Fruit fly (Drosophila melanogaster) whole organism, embryonic: Measurements from ENCODE around the gene CG15368.

Experiments
- Abd-B ChIP-seq: fragments of 200-800 bp; sonication (Bioruptor generic); optimal IDR thresholded peaks from 2 replicates; lab custom pipeline; 2018; ENCODE audit warnings: missing biosample characterization, mild to moderate bottlenecking, missing genetic modification characterization, moderate library complexity
- Asciz ChIP-seq: fragments of 200-800 bp; sonication (Bioruptor generic); optimal IDR thresholded peaks from 2 replicates; lab custom pipeline; 2017; ENCODE audit warnings: missing biosample characterization, mild to moderate bottlenecking, missing genetic modification characterization, missing genetic modification reagents
- CG10147 ChIP-seq: fragments of 200-800 bp; sonication (Bioruptor generic); optimal IDR thresholded peaks from 2 replicates; lab custom pipeline; 2019; ENCODE audit warnings: missing biosample characterization, mild to moderate bottlenecking, missing genetic modification characterization, moderate library complexity
- CG10321 ChIP-seq: fragments of 200-800 bp; sonication (Bioruptor generic); IDR thresholded peaks from 2 replicates; pipeline ENCODE4 v1.3.6; 2022; ENCODE audit warnings: missing biosample characterization, missing genetic modification characterization
- CG10462 ChIP-seq: fragments of 200-800 bp; sonication (Bioruptor generic); optimal IDR thresholded peaks from 2 replicates; lab custom pipeline; 2016; ENCODE audit warnings: missing biosample characterization, missing genetic modification characterization
- CG11560 ChIP-seq: fragments of 200-800 bp; sonication (Bioruptor generic); IDR thresholded peaks from 3 replicates; pipeline ENCODE4 v1.3.6; 2022; ENCODE audit warnings: missing biosample characterization, missing genetic modification characterization
- CG11723 ChIP-seq: fragments of 200-800 bp; sonication (Bioruptor generic); optimal IDR thresholded peaks from 2 replicates; lab custom pipeline; 2017; ENCODE audit warnings: missing biosample characterization, mild to moderate bottlenecking, missing genetic modification characterization
- CG12299 ChIP-seq: fragments of 200-800 bp; sonication (Bioruptor generic); optimal IDR thresholded peaks from 2 replicates; lab custom pipeline; 2018; ENCODE audit warnings: missing biosample characterization, mild to moderate bottlenecking, missing genetic modification characterization
- CG13894 ChIP-seq: fragments of 200-800 bp; sonication (Bioruptor generic); optimal IDR thresholded peaks from 3 replicates; lab custom pipeline; 2018; ENCODE audit warnings: missing biosample characterization, mild to moderate bottlenecking, missing genetic modification characterization, moderate library complexity
- CG1602 ChIP-seq: fragments of 200-800 bp; sonication (Bioruptor generic); optimal IDR thresholded peaks from 3 replicates; lab custom pipeline; 2016; ENCODE audit warnings: missing biosample characterization, missing genetic modification characterization
- CG16813 ChIP-seq: fragments of 200-800 bp; sonication (Bioruptor generic); IDR thresholded peaks from 3 replicates; pipeline ENCODE4 v1.3.6; 2022; ENCODE audit warnings: missing biosample characterization, missing genetic modification characterization; ENCODE audit not compliant: partially characterized antibody
- CG4360 ChIP-seq: fragments of 200-800 bp; sonication (Bioruptor generic); IDR thresholded peaks from 2 replicates; pipeline ENCODE4 v1.3.6; 2022; ENCODE audit warnings: missing biosample characterization, missing genetic modification characterization
- CG7556 ChIP-seq: fragments of 200-800 bp; sonication (Bioruptor generic); optimal IDR thresholded peaks from 2 replicates; lab custom pipeline; 2017; ENCODE audit warnings: missing biosample characterization, mild to moderate bottlenecking, missing genetic modification characterization
- CG9797 ChIP-seq: fragments of 200-800 bp; sonication (Bioruptor generic); optimal IDR thresholded peaks from 3 replicates; lab custom pipeline; 2018; ENCODE audit warnings: missing biosample characterization, mild to moderate bottlenecking, missing genetic modification characterization
- Camta ChIP-seq: fragments of 200-800 bp; sonication (Bioruptor generic); optimal IDR thresholded peaks from 2 replicates; lab custom pipeline; 2016; ENCODE audit warnings: missing biosample characterization, missing genetic modification characterization
- Dip3 ChIP-seq: fragments of 200-800 bp; sonication (Bioruptor generic); optimal IDR thresholded peaks from 3 replicates; lab custom pipeline; 2016; ENCODE audit warnings: missing biosample characterization, missing genetic modification characterization
- Drgx ChIP-seq: fragments of 200-800 bp; sonication (Bioruptor generic); IDR thresholded peaks from 2 replicates; pipeline ENCODE4 v1.3.6; 2022; ENCODE audit warnings: missing biosample characterization, missing genetic modification characterization
- HLHmδ ChIP-seq: fragments of 200-800 bp; sonication (Bioruptor generic); optimal IDR thresholded peaks from 2 replicates; lab custom pipeline; 2018; ENCODE audit warnings: missing biosample characterization, mild to moderate bottlenecking, missing genetic modification characterization, moderate library complexity
- HmgZ ChIP-seq: fragments of 200-800 bp; sonication (Bioruptor generic); optimal IDR thresholded peaks from 2 replicates; lab custom pipeline; 2018; ENCODE audit warnings: missing biosample characterization, mild to moderate bottlenecking, missing genetic modification characterization
- Hr3 ChIP-seq: fragments of 200-800 bp; sonication (Bioruptor generic); optimal IDR thresholded peaks from 3 replicates; lab custom pipeline; 2016; ENCODE audit warnings: missing biosample characterization, missing genetic modification characterization
- Jarid2 ChIP-seq: fragments of 200-800 bp; sonication (Bioruptor generic); optimal IDR thresholded peaks from 3 replicates; lab custom pipeline; 2017; ENCODE audit warnings: mild to moderate bottlenecking, missing biosample characterization, missing genetic modification reagents, missing genetic modification characterization
- Mad ChIP-seq: fragments of 200-800 bp; sonication (Bioruptor generic); optimal IDR thresholded peaks from 2 replicates; lab custom pipeline; 2016; ENCODE audit warnings: missing biosample characterization, missing genetic modification characterization
- Med ChIP-seq: fragments of 200-800 bp; sonication (Bioruptor generic); peaks from one replicate; lab custom pipeline; 2016; ENCODE audit warnings: missing biosample characterization, missing genetic modification characterization, mild to moderate bottlenecking, inconsistent platforms, moderate library complexity
- Mrtf ChIP-seq: fragments of 200-800 bp; sonication (Bioruptor generic); IDR thresholded peaks from 3 replicates; pipeline ENCODE4 v1.3.6; 2022; ENCODE audit warnings: missing biosample characterization, missing genetic modification characterization
- NK7.1 ChIP-seq: fragments of 200-800 bp; sonication (Bioruptor generic); optimal IDR thresholded peaks from 3 replicates; lab custom pipeline; 2016; ENCODE audit warnings: missing biosample characterization, missing genetic modification characterization
- PHDP ChIP-seq: fragments of 200-800 bp; sonication (Bioruptor generic); optimal IDR thresholded peaks from 3 replicates; lab custom pipeline; 2018; ENCODE audit warnings: missing biosample characterization, mild to moderate bottlenecking, missing genetic modification characterization, moderate library complexity
- Ravus ChIP-seq: fragments of 200-800 bp; sonication (Bioruptor generic); IDR thresholded peaks from 2 replicates; pipeline ENCODE4 v1.3.6; 2022; ENCODE audit warnings: missing biosample characterization, missing genetic modification characterization
- Sin3A ChIP-seq: fragments of >200 bp; optimal IDR thresholded peaks from 2 replicates; lab custom pipeline; 2018
- Sry-δ ChIP-seq: fragments of 200-800 bp; sonication (Bioruptor generic); optimal IDR thresholded peaks from 2 replicates; lab custom pipeline; 2016; ENCODE audit warnings: missing biosample characterization, missing genetic modification characterization
- ac ChIP-seq: fragments of 200-800 bp; sonication (Bioruptor generic); optimal IDR thresholded peaks from 3 replicates; lab custom pipeline; 2017; ENCODE audit warnings: missing biosample characterization, mild to moderate bottlenecking, missing genetic modification characterization
- ap ChIP-seq: fragments of 200-800 bp; sonication (Bioruptor generic); IDR thresholded peaks from 2 replicates; pipeline ENCODE4 v1.3.6; 2022; ENCODE audit warnings: missing biosample characterization, missing genetic modification characterization
- az2 ChIP-seq: fragments of 200-800 bp; sonication (Bioruptor generic); optimal IDR thresholded peaks from 3 replicates; lab custom pipeline; 2016; ENCODE audit warnings: missing biosample characterization, missing genetic modification characterization
- bab2 ChIP-seq: fragments of 200-800 bp; sonication (Bioruptor generic); optimal IDR thresholded peaks from 2 replicates; lab custom pipeline; 2016; ENCODE audit warnings: missing biosample characterization, missing genetic modification characterization
- btn ChIP-seq: fragments of 200-800 bp; sonication (Bioruptor generic); optimal IDR thresholded peaks from 2 replicates; lab custom pipeline; 2016; ENCODE audit warnings: missing biosample characterization, missing genetic modification characterization
- crol ChIP-seq: fragments of 200-800 bp; sonication (Bioruptor generic); IDR thresholded peaks from 2 replicates; pipeline ENCODE4 v1.3.6; 2022; ENCODE audit warnings: missing biosample characterization, missing genetic modification characterization
- dan ChIP-seq: fragments of 200-800 bp; sonication (Bioruptor generic); IDR thresholded peaks from 2 replicates; pipeline ENCODE4 v1.3.6; 2022; ENCODE audit warnings: missing biosample characterization, missing genetic modification characterization
- dm ChIP-seq: fragments of 200-800 bp; sonication (Bioruptor generic); optimal IDR thresholded peaks from 3 replicates; lab custom pipeline; 2016; ENCODE audit warnings: missing biosample characterization, missing genetic modification characterization
- en ChIP-seq: fragments of 200-800 bp; sonication (Bioruptor generic); optimal IDR thresholded peaks from 2 replicates; lab custom pipeline; 2016; ENCODE audit warnings: missing biosample characterization, missing genetic modification characterization
- ftz-f1 ChIP-seq: fragments of 200-800 bp; sonication (Bioruptor generic); optimal IDR thresholded peaks from 2 replicates; lab custom pipeline; 2016; ENCODE audit warnings: missing biosample characterization, missing genetic modification characterization
- gsb-n ChIP-seq: fragments of 200-800 bp; sonication (Bioruptor generic); optimal IDR thresholded peaks from 3 replicates; lab custom pipeline; 2018; ENCODE audit warnings: missing biosample characterization, mild to moderate bottlenecking, missing genetic modification characterization
- her ChIP-seq: fragments of 200-800 bp; sonication (Bioruptor generic); optimal IDR thresholded peaks from 2 replicates; lab custom pipeline; 2016; ENCODE audit warnings: missing biosample characterization, missing genetic modification characterization
- klu ChIP-seq: fragments of 200-800 bp; sonication (Bioruptor generic); IDR thresholded peaks from 2 replicates; pipeline ENCODE4 v1.3.6; 2022; ENCODE audit warnings: missing biosample characterization, missing genetic modification characterization
- lola ChIP-seq, 3 experiments: fragments of >200 bp in 2 of 3; fragments of 200-800 bp in 1 of 3; sonication (Bioruptor generic) in 1 of 3; optimal IDR thresholded peaks; 2 replicates each; lab custom pipeline; 2017 to 2019; ENCODE audit warnings: missing biosample characterization in 3 of 3, missing genetic modification characterization in 3 of 3, mild to moderate bottlenecking in 1 of 3, moderate library complexity in 1 of 3
- mam ChIP-seq: fragments of 200-800 bp; sonication (Bioruptor generic); optimal IDR thresholded peaks from 3 replicates; lab custom pipeline; 2016; ENCODE audit warnings: missing biosample characterization, missing genetic modification characterization
- mirr ChIP-seq: fragments of 200-800 bp; sonication (Bioruptor generic); optimal IDR thresholded peaks from 3 replicates; lab custom pipeline; 2018; ENCODE audit warnings: missing biosample characterization, mild to moderate bottlenecking, missing genetic modification characterization
- onecut ChIP-seq: fragments of 200-800 bp; sonication (Bioruptor generic); IDR thresholded peaks from 2 replicates; pipeline ENCODE4 v1.3.6; 2022; ENCODE audit warnings: missing biosample characterization, missing genetic modification characterization
- org-1 ChIP-seq: fragments of 200-800 bp; sonication (Bioruptor generic); optimal IDR thresholded peaks from 2 replicates; lab custom pipeline; 2017; ENCODE audit warnings: missing biosample characterization, missing genetic modification characterization
- p53 ChIP-seq: fragments of 200-800 bp; sonication (Bioruptor generic); optimal IDR thresholded peaks from 2 replicates; lab custom pipeline; 2016; ENCODE audit warnings: missing biosample characterization, missing genetic modification characterization
- repo ChIP-seq: fragments of 200-800 bp; sonication (Bioruptor generic); optimal IDR thresholded peaks from 2 replicates; lab custom pipeline; 2016; ENCODE audit warnings: missing biosample characterization, missing genetic modification characterization
- sd ChIP-seq: fragments of 200-800 bp; sonication (Bioruptor generic); optimal IDR thresholded peaks from 3 replicates; lab custom pipeline; 2018; ENCODE audit warnings: missing biosample characterization, mild to moderate bottlenecking, missing genetic modification characterization, moderate library complexity
- sens ChIP-seq: fragments of 200-800 bp; sonication (Bioruptor generic); peaks from one replicate; lab custom pipeline; 2016; ENCODE audit warnings: missing biosample characterization, missing genetic modification characterization
- sqz ChIP-seq: fragments of 200-800 bp; sonication (Bioruptor generic); optimal IDR thresholded peaks from 3 replicates; lab custom pipeline; 2018; ENCODE audit warnings: missing biosample characterization, mild to moderate bottlenecking, missing genetic modification characterization

CG15368 gene

DNA sequence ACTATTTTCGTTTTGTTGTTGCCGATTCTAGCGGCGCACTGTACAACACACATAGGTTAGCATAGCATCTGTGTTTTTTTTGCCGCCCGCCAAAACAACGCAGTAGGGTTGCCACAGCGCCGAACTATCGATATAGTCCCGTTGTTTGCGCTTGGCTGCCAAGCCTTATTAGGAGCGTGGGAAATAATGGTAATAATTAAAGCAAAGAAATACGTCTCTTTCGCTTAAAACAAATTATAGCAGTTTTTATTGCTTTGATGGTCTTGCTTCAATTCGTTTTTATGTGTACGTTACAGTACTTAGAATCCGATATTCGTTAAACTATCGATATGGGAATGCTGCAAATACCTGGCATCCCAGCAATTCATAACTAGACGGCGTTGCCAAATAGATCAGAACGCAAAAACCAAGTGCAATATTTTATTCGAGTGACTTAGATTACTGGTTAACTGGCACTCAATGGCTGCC, 27.9 kb downstream of the CG15368 start, which contains the start of the genes mxc and Larp7 (continued):
- TF ChIP-seq onecut (no peak), gsb-n (tag; lab: Kevin White, UChicago) (no peak), CG10147 (GFP tag; lab: Kevin White, UChicago) (no peak), Abd-B (GFP tag; lab: Kevin White, UChicago) (peak; percentile 66), CG11560 (0 out of 3 replicates have a peak, but pooled peaks have one; percentile 50), ap (GFP tag; lab: Robert Waterston, UW) (no peak), dan (no peak), ftz-f1 (GFP tag; lab: Kevin White, UChicago) (peak; percentile 13), CG11723 (GFP tag; lab: Kevin White, UChicago) (no peak), sd (tag; lab: Kevin White, UChicago) (no peak), en (GFP tag; lab: Kevin White, UChicago) (no peak), CG1602 (GFP tag; lab: Kevin White, UChicago) (peak; percentile 34), CG10462 (GFP tag; lab: Kevin White, UChicago) (peak; percentile 32), Ravus (GFP tag; lab: Robert Waterston, UW) (no peak), CG16813 (GFP tag; lab: Robert Waterston, UW) (peak; percentile 91), Asciz (no peak), org-1 (GFP tag; lab: Kevin White, UChicago) (no peak), Sin3A (lab: Kevin White, UChicago) (peak; percentile 98), lola (GFP tag; optimal IDR thresholded peaks at IDR 0.05; lab: Kevin White, UChicago) (peak in 1 of 3 experiments; percentile 53), CG9797 (peak; percentile 53), mirr (GFP tag; lab: Kevin White, UChicago) (no peak), Mrtf (GFP tag; lab: Robert Waterston, UW) (no peak), az2 (GFP tag; lab: Kevin White, UChicago) (peak; percentile 48), repo (GFP tag; lab: Kevin White, UChicago) (no peak), PHDP (no peak), crol (GFP tag; lab: Robert Waterston, UW) (no peak), ac (no peak), btn (GFP tag; lab: Kevin White, UChicago) (no peak), Sry-δ (peak; percentile 82), HLHmδ (GFP tag; lab: Kevin White, UChicago) (no peak), dm (GFP tag; lab: Kevin White, UChicago) (peak; percentile 76), sqz (GFP tag; lab: Kevin White, UChicago) (no peak), Hr3 (GFP tag; lab: Kevin White, UChicago) (peak; percentile 67), CG13894 (tag; lab: Kevin White, UChicago) (no peak), CG10321 (GFP tag; lab: Robert Waterston, UW) (no peak), CG4360 (GFP tag; lab: Robert Waterston, UW) (0 out of 2 replicates have a peak, but pooled peaks have one; percentile 32), bab2 (peak; percentile 59), NK7.1 (no peak), Mad (peak; percentile 47), Camta (GFP tag; lab: Kevin White, UChicago) (peak; percentile 11), CG12299 (peak; percentile 8), p53 (GFP tag; lab: Kevin White, UChicago) (no peak), Drgx (no peak), Dip3 (GFP tag; lab: Kevin White, UChicago) (peak; percentile 68), klu (GFP tag; lab: Robert Waterston, UW) (peak; percentile 45; the same call in 1 of the 2 replicates), mam (GFP tag; lab: Kevin White, UChicago) (peak; percentile 69), Jarid2 (no peak), Med (GFP tag; lab: Kevin White, UChicago) (peak; percentile 93), sens (GFP tag; lab: Kevin White, UChicago) (peak; percentile 85), HmgZ (peak; percentile 77), her (peak; percentile 48), CG7556 (no peak)
